Worm (Caenorhabditis elegans) whole organism, young adult: ENCODE results near the gene F16G10.11.

ENCODE experiments used
- B0261.1 ChIP-seq: sonication (generic microtip); optimal IDR thresholded peaks from 2 replicates; lab custom pipeline; 2016; ENCODE audit warnings: mild to moderate bottlenecking, missing genetic modification characterization, moderate library complexity, missing compliant biosample characterization
- C06A6.2 ChIP-seq: fragments of 200-800 bp; sonication (Bioruptor generic); conservative IDR thresholded peaks from 2 replicates; pipeline ENCODE4 v1.3.6; 2022; ENCODE audit warnings: missing genetic modification characterization, missing compliant biosample characterization
- C17E4.6 ChIP-seq: fragments of 200-800 bp; sonication (Bioruptor generic); IDR thresholded peaks from 2 replicates; pipeline ENCODE4 v1.3.6; 2022; ENCODE audit warnings: missing genetic modification reagents, missing genetic modification characterization, missing compliant biosample characterization
- D2030.7 ChIP-seq: fragments of 200-800 bp; sonication (Bioruptor generic); IDR thresholded peaks from 2 replicates; pipeline ENCODE4 v1.3.6; 2022; ENCODE audit warnings: missing genetic modification reagents, missing genetic modification characterization, missing compliant biosample characterization
- F37B4.10 ChIP-seq: fragments of 200-800 bp; sonication (Bioruptor generic); IDR thresholded peaks from 2 replicates; pipeline ENCODE4 v1.3.6; 2022; ENCODE audit warnings: missing genetic modification characterization, missing compliant biosample characterization
- F52B5.7 ChIP-seq: sonication (generic microtip); optimal IDR thresholded peaks from 2 replicates; lab custom pipeline; 2016; ENCODE audit warnings: mild to moderate bottlenecking, missing genetic modification characterization, missing compliant biosample characterization
- F57C9.4 ChIP-seq: sonication (generic microtip); optimal IDR thresholded peaks from 2 replicates; lab custom pipeline; 2017; ENCODE audit warnings: mild to moderate bottlenecking, missing genetic modification characterization, missing compliant biosample characterization
- T07F8.4 ChIP-seq: sonication (generic microtip); optimal IDR thresholded peaks from 2 replicates; lab custom pipeline; 2016; ENCODE audit warnings: mild to moderate bottlenecking, missing genetic modification characterization, moderate library complexity, missing compliant biosample characterization
- Y79H2A.3 ChIP-seq: fragments of 200-800 bp; sonication (Bioruptor generic); conservative IDR thresholded peaks from 2 replicates; pipeline ENCODE4 v1.3.6; 2022; ENCODE audit warnings: missing genetic modification reagents, missing genetic modification characterization, missing compliant biosample characterization
- ama-1 ChIP-seq, 3 experiments: fragments of 150-350 bp in 1 of 3; sonication (generic microtip) in 2 of 3; optimal IDR thresholded peaks; 2 replicates each; lab custom pipeline; 2014 to 2018; ENCODE audit warnings: missing biosample characterization in 2 of 3, missing genetic modification characterization in 2 of 3, missing genetic modification reagents in 2 of 3
- athp-1 ChIP-seq: sonication (generic microtip); optimal IDR thresholded peaks from 2 replicates; lab custom pipeline; 2017; ENCODE audit warnings: mild to moderate bottlenecking, missing genetic modification characterization, missing compliant biosample characterization
- attf-5 ChIP-seq: fragments of 200-800 bp; sonication (Bioruptor generic); optimal IDR thresholded peaks from 2 replicates; lab custom pipeline; 2018; ENCODE audit warnings: mild to moderate bottlenecking, missing genetic modification characterization, missing compliant biosample characterization
- attf-6 ChIP-seq: fragments of 200-800 bp; sonication (Bioruptor generic); IDR thresholded peaks from 2 replicates; pipeline ENCODE4 v1.3.6; 2022; ENCODE audit warnings: missing genetic modification reagents, missing genetic modification characterization, missing compliant biosample characterization
- ccch-3 ChIP-seq: fragments of 200-800 bp; sonication (Bioruptor generic); optimal IDR thresholded peaks from 2 replicates; lab custom pipeline; 2018; ENCODE audit warnings: mild to moderate bottlenecking, missing genetic modification characterization, missing compliant biosample characterization
- cebp-1 ChIP-seq, 2 experiments: fragments of 200-800 bp in 1 of 2; sonication (Bioruptor generic) in 1 of 2; sonication (generic microtip) in 1 of 2; IDR thresholded peaks in 1 of 2; optimal IDR thresholded peaks in 1 of 2; 2 replicates each; pipeline versions ENCODE4 v1.3.6 to Lab custom; 2017 to 2022; ENCODE audit warnings: missing compliant biosample characterization in 2 of 2, missing genetic modification characterization in 2 of 2, mild to moderate bottlenecking in 1 of 2, missing genetic modification reagents in 1 of 2, moderate library complexity in 1 of 2
- ceh-100 ChIP-seq: fragments of 200-800 bp; sonication (Bioruptor generic); IDR thresholded peaks from 2 replicates; pipeline ENCODE4 v1.3.6; 2022; ENCODE audit warnings: missing genetic modification reagents, missing genetic modification characterization, missing compliant biosample characterization
- ceh-27 ChIP-seq: fragments of 200-800 bp; sonication (Bioruptor generic); optimal IDR thresholded peaks from 2 replicates; lab custom pipeline; 2018; ENCODE audit warnings: mild to moderate bottlenecking, missing genetic modification characterization, moderate library complexity, missing compliant biosample characterization
- ceh-58 ChIP-seq: fragments of 200-800 bp; sonication (Bioruptor generic); IDR thresholded peaks from 2 replicates; pipeline ENCODE4 v1.3.6; 2022; ENCODE audit warnings: missing genetic modification characterization, missing compliant biosample characterization
- ceh-91 ChIP-seq: fragments of 200-800 bp; sonication (Bioruptor generic); IDR thresholded peaks from 2 replicates; pipeline ENCODE4 v1.3.6; 2022; ENCODE audit warnings: missing genetic modification reagents, missing genetic modification characterization, missing compliant biosample characterization
- ekl-4 ChIP-seq: fragments of 200-800 bp; sonication (Bioruptor generic); IDR thresholded peaks from 2 replicates; pipeline ENCODE4 v1.3.6; 2022; ENCODE audit warnings: missing genetic modification reagents, missing genetic modification characterization, missing compliant biosample characterization
- fkh-3 ChIP-seq: sonication (generic microtip); optimal IDR thresholded peaks from 2 replicates; lab custom pipeline; 2016; ENCODE audit warnings: mild to moderate bottlenecking, missing genetic modification characterization, missing compliant biosample characterization
- hrde-1 ChIP-seq: sonication (generic microtip); optimal IDR thresholded peaks from 2 replicates; lab custom pipeline; 2016; ENCODE audit warnings: missing genetic modification characterization, mild to moderate bottlenecking, missing compliant biosample characterization, moderate library complexity, missing genotype, missing genetic modification reagents, borderline replicate concordance
- lin-35 ChIP-seq, 3 experiments: fragments of 150-350 bp in 2 of 3; sonication (generic microtip) in 1 of 3; optimal IDR thresholded peaks; 2 replicates each; lab custom pipeline; 2014 to 2018; ENCODE audit warnings: missing biosample characterization in 3 of 3, missing genetic modification characterization in 3 of 3, missing genetic modification reagents in 3 of 3
- lin-40 ChIP-seq: sonication (generic microtip); optimal IDR thresholded peaks from 2 replicates; lab custom pipeline; 2016; ENCODE audit warnings: missing genetic modification characterization, mild to moderate bottlenecking, missing compliant biosample characterization, missing genotype, missing genetic modification reagents
- lir-1 ChIP-seq: fragments of 200-800 bp; sonication (Bioruptor generic); conservative IDR thresholded peaks from 2 replicates; pipeline ENCODE4 v1.3.6; 2022; ENCODE audit warnings: missing genetic modification reagents, missing genetic modification characterization, missing compliant biosample characterization
- lsl-1 ChIP-seq: fragments of 200-800 bp; sonication (Bioruptor generic); optimal IDR thresholded peaks from 2 replicates; lab custom pipeline; 2018; ENCODE audit warnings: mild to moderate bottlenecking, missing genetic modification characterization, moderate library complexity, missing compliant biosample characterization
- lsy-27 ChIP-seq: sonication (generic microtip); optimal IDR thresholded peaks from 2 replicates; lab custom pipeline; 2017; ENCODE audit warnings: missing genetic modification characterization, mild to moderate bottlenecking, missing compliant biosample characterization, antibody characterized with exemption, missing genotype, borderline replicate concordance; ENCODE audit not compliant: insufficient read depth
- mxl-1 ChIP-seq: sonication (generic microtip); optimal IDR thresholded peaks from 2 replicates; lab custom pipeline; 2016; ENCODE audit warnings: missing genetic modification characterization, missing compliant biosample characterization
- nfya-2 ChIP-seq: fragments of 200-800 bp; sonication (Bioruptor generic); IDR thresholded peaks from 2 replicates; pipeline ENCODE4 v1.3.6; 2022; ENCODE audit warnings: missing genetic modification reagents, missing genetic modification characterization, missing compliant biosample characterization
- nhr-80 ChIP-seq: sonication (generic microtip); optimal IDR thresholded peaks from 2 replicates; lab custom pipeline; 2016; ENCODE audit warnings: missing genetic modification characterization, missing compliant biosample characterization
- pbrm-1 ChIP-seq: fragments of 200-800 bp; sonication (Bioruptor generic); IDR thresholded peaks from 2 replicates; pipeline ENCODE4 v1.3.6; 2022; ENCODE audit warnings: missing genetic modification reagents, missing genetic modification characterization, missing compliant biosample characterization
- rec-8 ChIP-seq, 2 experiments: sonication (generic microtip); optimal IDR thresholded peaks; 2 replicates each; lab custom pipeline; 2016; ENCODE audit warnings: mild to moderate bottlenecking in 2 of 2, missing genetic modification characterization in 2 of 2, missing genetic modification reagents in 2 of 2, missing genotype in 2 of 2, missing biosample characterization in 1 of 2, missing compliant biosample characterization in 1 of 2, moderate library complexity in 1 of 2
- sea-2 ChIP-seq: fragments of 200-800 bp; sonication (Bioruptor generic); IDR thresholded peaks from 2 replicates; pipeline ENCODE4 v1.3.6; 2022; ENCODE audit warnings: missing genetic modification characterization, missing compliant biosample characterization
- snpc-3.4 ChIP-seq: sonication (generic microtip); optimal IDR thresholded peaks from 2 replicates; lab custom pipeline; 2017; ENCODE audit warnings: missing genetic modification characterization, mild to moderate bottlenecking, missing compliant biosample characterization, antibody characterized with exemption, moderate library complexity, missing genotype, missing genetic modification reagents
- ztf-25 ChIP-seq: fragments of 200-800 bp; sonication (Bioruptor generic); IDR thresholded peaks from 2 replicates; pipeline ENCODE4 v1.3.6; 2022; ENCODE audit warnings: missing genetic modification reagents, missing genetic modification characterization, missing compliant biosample characterization

The F16G10.11 gene

ce11 chrII:2435566-2435965 lies 41.8 kb upstream of the F16G10.11 start (continued):
- TF ChIP-seq F57C9.4 = no peak
- TF ChIP-seq attf-5 = no peak
- no peak for TF ChIP-seq D2030.7 (GFP tag; lab: Robert Waterston, UW)

DNA sequence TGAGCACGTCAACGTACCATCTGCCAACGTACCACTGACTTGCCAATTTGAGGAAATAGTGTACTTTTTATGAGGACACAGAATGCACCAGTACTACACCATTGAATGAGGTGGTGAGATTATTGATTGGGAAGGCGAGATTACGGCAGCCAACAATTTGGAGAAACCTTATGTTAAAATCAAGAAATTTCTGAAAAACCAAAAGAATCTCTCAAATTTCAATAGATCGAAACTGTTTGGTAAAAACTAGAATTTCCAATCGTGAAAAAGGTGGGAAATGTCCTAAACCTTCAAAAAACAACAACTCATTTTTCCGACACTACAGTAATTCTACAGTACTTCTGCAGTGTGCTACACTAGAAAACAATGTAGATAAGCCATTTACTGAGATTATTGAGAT lies 38.3 kb upstream of the F16G10.11 start, which contains the start of gene ceh-86:
ceh-86 (minus strand) TSS at position 101 of the 400 bp plus-strand sequence.
- TF ChIP-seq attf-6 (GFP tag; lab: Robert Waterston, UW) = no peak
- no peak for TF ChIP-seq ekl-4 (GFP tag; lab: Robert Waterston, UW)
- TF ChIP-seq mxl-1 (tag; lab: Kevin White, UChicago) = no peak
- no peak for TF ChIP-seq ztf-25 (GFP tag; lab: Robert Waterston, UW)
- TF ChIP-seq ccch-3 (GFP tag; lab: Kevin White, UChicago) = no peak
- TF ChIP-seq nfya-2 (GFP tag; lab: Robert Waterston, UW) = no peak
- TF ChIP-seq ceh-27 (GFP tag; lab: Kevin White, UChicago) = no peak
- no peak for TF ChIP-seq ama-1 (optimal IDR thresholded peaks at IDR 0.05; lab: Kevin White, UChicago)
- no peak for TF ChIP-seq ama-1 (GFP tag; optimal IDR thresholded peaks at IDR 0.05; lab: Kevin White, UChicago)
- TF ChIP-seq attf-5 = no peak
- TF ChIP-seq Y79H2A.3 (GFP tag; lab: Robert Waterston, UW) = no peak
- TF ChIP-seq ceh-100 (GFP tag; lab: Robert Waterston, UW) = no peak
- no peak for TF ChIP-seq F52B5.7 (tag; lab: Kevin White, UChicago)
- TF ChIP-seq snpc-3.4 = no peak
- no peak for TF ChIP-seq C06A6.2

ce11 chrII:2422427-2422826 lies 28.7 kb upstream of the F16G10.11 start:
- no peak for TF ChIP-seq lsl-1 (GFP tag; lab: Kevin White, UChicago)
- TF ChIP-seq C06A6.2 = no peak
- TF ChIP-seq nhr-80 (tag; lab: Kevin White, UChicago) = no peak
- TF ChIP-seq cebp-1 (GFP tag; IDR thresholded peaks at IDR 0.05; lab: Robert Waterston, UW) = no peak
- TF ChIP-seq cebp-1 (tag; optimal IDR thresholded peaks at IDR 0.05; lab: Kevin White, UChicago) = no peak
- TF ChIP-seq lin-35 (GFP tag; optimal IDR thresholded peaks at IDR 0.05; lab: Kevin White, UChicago) = no peak
- TF ChIP-seq ceh-58 (GFP tag; lab: Robert Waterston, UW) = no peak
- TF ChIP-seq T07F8.4 (tag; lab: Kevin White, UChicago) = no peak
- TF ChIP-seq lsy-27 = no peak

- TF ChIP-seq hrde-1 = no peak
- TF ChIP-seq lir-1 (GFP tag; lab: Robert Waterston, UW) = no peak
- TF ChIP-seq rec-8 (tag; optimal IDR thresholded peaks at IDR 0.05; lab: Kevin White, UChicago) = no peak
- no peak for TF ChIP-seq attf-5
- no peak for TF ChIP-seq pbrm-1
- no peak for TF ChIP-seq athp-1 (tag; lab: Kevin White, UChicago)
- TF ChIP-seq, all 124 proteins: peak for 0
Observed at ce11 chrII:2421905-2422304, 28.2 kb upstream of the F16G10.11 start, which contains the start of gene F42G2.2. TSS of gene F42G2.2 (plus strand) at chrII:2422205.

- TF ChIP-seq lin-35 (GFP tag; optimal IDR thresholded peaks at IDR 0.05; lab: Kevin White, UChicago) = no peak
- TF ChIP-seq lin-40 (tag; lab: Kevin White, UChicago) = no peak
- no peak for TF ChIP-seq F37B4.10 (GFP tag; lab: Robert Waterston, UW)
- no peak for TF ChIP-seq pbrm-1
- no peak for TF ChIP-seq F52B5.7 (tag; lab: Kevin White, UChicago)
- no peak for TF ChIP-seq D2030.7 (GFP tag; lab: Robert Waterston, UW)
- no peak for TF ChIP-seq ceh-100 (GFP tag; lab: Robert Waterston, UW)
- TF ChIP-seq B0261.1 (tag; lab: Kevin White, UChicago) = no peak
- no peak for TF ChIP-seq fkh-3 (tag; lab: Kevin White, UChicago)
- no peak for TF ChIP-seq sea-2 (GFP tag; lab: Robert Waterston, UW)
- TF ChIP-seq ceh-91 (GFP tag; lab: Robert Waterston, UW) = no peak
- TF ChIP-seq C17E4.6 (GFP tag; lab: Robert Waterston, UW) = no peak
Observed at ce11 chrII:2421185-2421584, 27.5 kb upstream of the F16G10.11 start.
